Fruit fly (Drosophila melanogaster) whole organism, adult: ENCODE results near the gene Neb-cGP.
A peak's percentile ranks its signal among the peaks of the same experiment; 100 is the strongest.

Experiments used
- CG11617 ChIP-seq: fragments of 200-800 bp; sonication (Bioruptor generic); optimal IDR thresholded peaks from 2 replicates; lab custom pipeline; 2017; ENCODE audit warnings: mild to moderate bottlenecking, missing biosample characterization, missing genetic modification reagents, missing genetic modification characterization
- CG12768 ChIP-seq: fragments of 200-800 bp; sonication (Bioruptor generic); optimal IDR thresholded peaks from 2 replicates; lab custom pipeline; 2017; ENCODE audit warnings: missing biosample characterization, missing genetic modification characterization, mild to moderate bottlenecking, moderate library complexity, missing genetic modification reagents
- CG14711 ChIP-seq: fragments of 200-800 bp; sonication (Bioruptor generic); optimal IDR thresholded peaks from 2 replicates; lab custom pipeline; 2018; ENCODE audit warnings: missing biosample characterization, mild to moderate bottlenecking, missing genetic modification characterization, moderate library complexity
- CG1620 ChIP-seq: fragments of 200-800 bp; sonication (Bioruptor generic); optimal IDR thresholded peaks from 2 replicates; lab custom pipeline; 2016; ENCODE audit warnings: missing biosample characterization, missing genetic modification characterization
- CG33017 ChIP-seq: fragments of 200-800 bp; sonication (Bioruptor generic); optimal IDR thresholded peaks from 2 replicates; lab custom pipeline; 2018; ENCODE audit warnings: missing biosample characterization, mild to moderate bottlenecking, missing genetic modification characterization, moderate library complexity
- CG5204 ChIP-seq: fragments of 200-800 bp; sonication (Bioruptor generic); optimal IDR thresholded peaks from 2 replicates; lab custom pipeline; 2016; ENCODE audit warnings: missing biosample characterization, missing genetic modification characterization
- CG7045 ChIP-seq: fragments of 200-800 bp; sonication (Bioruptor generic); optimal IDR thresholded peaks from 2 replicates; lab custom pipeline; 2017; ENCODE audit warnings: missing biosample characterization, mild to moderate bottlenecking, missing genetic modification characterization
- CG7101 ChIP-seq: fragments of 200-800 bp; sonication (Bioruptor generic); optimal IDR thresholded peaks from 2 replicates; lab custom pipeline; 2018; ENCODE audit warnings: missing biosample characterization, mild to moderate bottlenecking, missing genetic modification characterization, moderate library complexity
- Clk ChIP-seq: fragments of 200-800 bp; sonication (Bioruptor generic); optimal IDR thresholded peaks from 2 replicates; lab custom pipeline; 2017; ENCODE audit warnings: missing biosample characterization, missing genetic modification characterization
- Crg-1 ChIP-seq: fragments of 200-800 bp; sonication (Bioruptor generic); optimal IDR thresholded peaks from 2 replicates; lab custom pipeline; 2016; ENCODE audit warnings: missing biosample characterization, missing genetic modification characterization
- Hr96 ChIP-seq: fragments of 200-800 bp; sonication (Bioruptor generic); optimal IDR thresholded peaks from 2 replicates; lab custom pipeline; 2016; ENCODE audit warnings: missing biosample characterization, missing genetic modification characterization
- Mnt ChIP-seq: fragments of 200-800 bp; sonication (Bioruptor generic); optimal IDR thresholded peaks from 2 replicates; lab custom pipeline; 2016; ENCODE audit warnings: missing biosample characterization, mild to moderate bottlenecking, missing genetic modification characterization
- bab1 ChIP-seq: fragments of 200-800 bp; sonication (Bioruptor generic); optimal IDR thresholded peaks from 3 replicates; lab custom pipeline; 2019; ENCODE audit warnings: missing biosample characterization, mild to moderate bottlenecking, missing genetic modification characterization, moderate library complexity
- cic ChIP-seq: fragments of 200-800 bp; sonication (Bioruptor generic); optimal IDR thresholded peaks from 2 replicates; lab custom pipeline; 2017; ENCODE audit warnings: missing biosample characterization, mild to moderate bottlenecking, missing genetic modification characterization, moderate library complexity
- cnc ChIP-seq, 2 experiments: fragments of >200 bp; optimal IDR thresholded peaks; 2 replicates each; lab custom pipeline; 2017
- kay ChIP-seq: fragments of 200-800 bp; sonication (Bioruptor generic); peaks from one replicate; lab custom pipeline; 2016; ENCODE audit warnings: missing biosample characterization, missing genetic modification characterization, borderline replicate concordance
- ovo ChIP-seq: fragments of 200-800 bp; sonication (Bioruptor generic); optimal IDR thresholded peaks from 2 replicates; lab custom pipeline; 2016; ENCODE audit warnings: missing biosample characterization, missing genetic modification characterization
- pad ChIP-seq: fragments of 200-800 bp; sonication (Bioruptor generic); optimal IDR thresholded peaks from 3 replicates; lab custom pipeline; 2017; ENCODE audit warnings: missing biosample characterization, missing genetic modification characterization, mild to moderate bottlenecking, moderate library complexity, missing genetic modification reagents
- tj ChIP-seq: fragments of 200-800 bp; sonication (Bioruptor generic); optimal IDR thresholded peaks from 3 replicates; lab custom pipeline; 2017; ENCODE audit warnings: missing biosample characterization, mild to moderate bottlenecking, missing genetic modification characterization, moderate library complexity
- toe ChIP-seq: fragments of 200-800 bp; sonication (Bioruptor generic); optimal IDR thresholded peaks from 2 replicates; lab custom pipeline; 2016; ENCODE audit warnings: missing biosample characterization, missing genetic modification characterization

The Neb-cGP gene

dm6 chrX:10461938-10462337 lies 1.4 kb downstream of the Neb-cGP start:
- TF ChIP-seq CG7101 (tag; lab: Kevin White, UChicago) (no peak), CG1620 (GFP tag; lab: Kevin White, UChicago) (no peak), Crg-1 (GFP tag; lab: Kevin White, UChicago) (no peak), CG5204 (GFP tag; lab: Kevin White, UChicago) (no peak), toe (no peak), Hr96 (GFP tag; lab: Kevin White, UChicago) (no peak), kay (GFP tag; lab: Kevin White, UChicago) (no peak), bab1 (no peak), CG7045 (no peak), cnc (optimal IDR thresholded peaks at IDR 0.05; lab: Kevin White, UChicago) (no peak), tj (GFP tag; lab: Kevin White, UChicago) (no peak), CG12768 (GFP tag; lab: Kevin White, UChicago) (no peak), CG11617 (GFP tag; lab: Kevin White, UChicago) (no peak)

- TF ChIP-seq CG7045 = peak; percentile 38
- TF ChIP-seq Crg-1 (GFP tag; lab: Kevin White, UChicago) = peak; percentile 13
- TF ChIP-seq cic (GFP tag; lab: Kevin White, UChicago) = peak; percentile 0
- peak; percentile 15 for TF ChIP-seq Mnt (GFP tag; lab: Kevin White, UChicago)
- TF ChIP-seq bab1 = peak; percentile 60
- TF ChIP-seq Clk (GFP tag; lab: Kevin White, UChicago) = no peak
- TF ChIP-seq CG11617 (GFP tag; lab: Kevin White, UChicago) = no peak
- TF ChIP-seq CG1620 (GFP tag; lab: Kevin White, UChicago) = no peak
- no peak for TF ChIP-seq CG14711 (tag; lab: Kevin White, UChicago)
- no peak for TF ChIP-seq cnc (optimal IDR thresholded peaks at IDR 0.05; lab: Kevin White, UChicago)
- no peak for TF ChIP-seq toe
- TF ChIP-seq Hr96 (GFP tag; lab: Kevin White, UChicago) = no peak
- TF ChIP-seq pad (GFP tag; lab: Kevin White, UChicago) = peak; percentile 23
- TF ChIP-seq kay (GFP tag; lab: Kevin White, UChicago) = no peak
Measured at dm6 chrX:10463056-10463710, 2.6 kb downstream of the Neb-cGP start.

dm6 chrX:10464531-10464930 lies 4.0 kb downstream of the Neb-cGP start:
- no peak for TF ChIP-seq CG11617 (GFP tag; lab: Kevin White, UChicago)
- no peak for TF ChIP-seq CG33017 (tag; lab: Kevin White, UChicago)
- TF ChIP-seq CG5204 (GFP tag; lab: Kevin White, UChicago) = no peak
- no peak for TF ChIP-seq CG7045
- TF ChIP-seq Mnt (GFP tag; lab: Kevin White, UChicago) = no peak
- no peak for TF ChIP-seq pad (GFP tag; lab: Kevin White, UChicago)
- no peak for TF ChIP-seq toe
- no peak for TF ChIP-seq cic (GFP tag; lab: Kevin White, UChicago)
- no peak for TF ChIP-seq cnc (optimal IDR thresholded peaks at IDR 0.05; lab: Kevin White, UChicago)

- TF ChIP-seq CG5204 (GFP tag; lab: Kevin White, UChicago) (no peak), CG1620 (GFP tag; lab: Kevin White, UChicago) (peak; percentile 34), ovo (GFP tag; lab: Kevin White, UChicago) (no peak), CG11617 (GFP tag; lab: Kevin White, UChicago) (peak; percentile 6), Mnt (GFP tag; lab: Kevin White, UChicago) (peak; percentile 76), pad (GFP tag; lab: Kevin White, UChicago) (peak; percentile 84), CG12768 (GFP tag; lab: Kevin White, UChicago) (no peak), cic (GFP tag; lab: Kevin White, UChicago) (peak; percentile 34), tj (GFP tag; lab: Kevin White, UChicago) (peak; percentile 45), Hr96 (GFP tag; lab: Kevin White, UChicago) (peak; percentile 33)
Measured at dm6 chrX:10472614-10473248, 12.2 kb downstream of the Neb-cGP start.

dm6 chrX:10473510-10474212 lies 13.1 kb downstream of the Neb-cGP start, which contains the start of gene CG2889:
Gene CG2889, plus strand, starts transcription at chrX:10473938.
- no peak for TF ChIP-seq CG12768 (GFP tag; lab: Kevin White, UChicago)
- TF ChIP-seq CG7101 (tag; lab: Kevin White, UChicago) = peak; percentile 47
- TF ChIP-seq kay (GFP tag; lab: Kevin White, UChicago) = no peak
- TF ChIP-seq cnc (optimal IDR thresholded peaks at IDR 0.05; lab: Kevin White, UChicago) = no peak
- no peak for TF ChIP-seq pad (GFP tag; lab: Kevin White, UChicago)
- TF ChIP-seq Hr96 (GFP tag; lab: Kevin White, UChicago) = no peak
- TF ChIP-seq Crg-1 (GFP tag; lab: Kevin White, UChicago) = peak; percentile 24
- no peak for TF ChIP-seq toe
- peak; percentile 39 for TF ChIP-seq CG14711 (tag; lab: Kevin White, UChicago)
- TF ChIP-seq CG11617 (GFP tag; lab: Kevin White, UChicago) = peak; percentile 23
- TF ChIP-seq Mnt (GFP tag; lab: Kevin White, UChicago) = peak; percentile 56
- peak; percentile 12 for TF ChIP-seq tj (GFP tag; lab: Kevin White, UChicago)
- TF ChIP-seq CG7045 = no peak
- TF ChIP-seq CG33017 (tag; lab: Kevin White, UChicago) = no peak
- TF ChIP-seq ovo (GFP tag; lab: Kevin White, UChicago) = peak; percentile 2
- no peak for TF ChIP-seq cic (GFP tag; lab: Kevin White, UChicago)
- no peak for TF ChIP-seq CG5204 (GFP tag; lab: Kevin White, UChicago)
- no peak for TF ChIP-seq Clk (GFP tag; lab: Kevin White, UChicago)
- TF ChIP-seq bab1 = peak; percentile 56
- TF ChIP-seq CG1620 (GFP tag; lab: Kevin White, UChicago) = peak; percentile 65
